Worm (Caenorhabditis elegans) whole organism, L3 larva: ENCODE results near the gene srx-98.

Experiments used
- aly-2 ChIP-seq: fragments of 150-350 bp; optimal IDR thresholded peaks from 2 replicates; lab custom pipeline; 2014; ENCODE audit warnings: missing biosample characterization, missing genetic modification characterization
- ama-1 ChIP-seq: fragments of 150-350 bp; optimal IDR thresholded peaks from 2 replicates; lab custom pipeline; 2018
- ceh-28 ChIP-seq: fragments of 150-350 bp; optimal IDR thresholded peaks from 2 replicates; lab custom pipeline; 2014; ENCODE audit warnings: missing biosample characterization, missing genetic modification reagents, missing genetic modification characterization
- daf-12 ChIP-seq: fragments of 150-350 bp; optimal IDR thresholded peaks from 2 replicates; lab custom pipeline; 2014; ENCODE audit warnings: missing biosample characterization, missing genetic modification reagents, missing genetic modification characterization
- egl-27 ChIP-seq: sonication (generic microtip); optimal IDR thresholded peaks from 4 replicates; lab custom pipeline; 2017; ENCODE audit warnings: missing biosample characterization, missing genetic modification reagents, missing genetic modification characterization
- egl-5 ChIP-seq: fragments of 150-350 bp; optimal IDR thresholded peaks from 2 replicates; lab custom pipeline; 2017; ENCODE audit warnings: missing biosample characterization, missing genetic modification reagents, missing genetic modification characterization, inconsistent platforms
- fkh-10 ChIP-seq: sonication (generic microtip); optimal IDR thresholded peaks from 2 replicates; lab custom pipeline; 2017; ENCODE audit warnings: missing biosample characterization, missing genetic modification reagents, missing genetic modification characterization
- nfya-1 ChIP-seq: sonication (generic microtip); optimal IDR thresholded peaks from 2 replicates; lab custom pipeline; 2017; ENCODE audit warnings: missing genetic modification characterization, mild to moderate bottlenecking, missing compliant biosample characterization, antibody characterized with exemption, moderate library complexity; ENCODE audit not compliant: insufficient read depth
- skn-1 ChIP-seq: fragments of 150-350 bp; optimal IDR thresholded peaks from 2 replicates; lab custom pipeline; 2014; ENCODE audit warnings: missing biosample characterization, missing genetic modification characterization
- snpc-4 ChIP-seq: fragments of 150-350 bp; optimal IDR thresholded peaks from 2 replicates; lab custom pipeline; 2014; ENCODE audit warnings: missing biosample characterization, missing genetic modification characterization
- ztf-4 ChIP-seq: fragments of 150-350 bp; optimal IDR thresholded peaks from 2 replicates; lab custom pipeline; 2014; ENCODE audit warnings: missing biosample characterization, missing genetic modification characterization

ce11 chrII:3711047-3711446, 40.2 kb upstream of the srx-98 start, which contains the start of gene fbxc-53:
- TF ChIP-seq fkh-10 (GFP tag; lab: Kevin White, UChicago): no peak
- no peak for TF ChIP-seq egl-27 (tag; lab: Kevin White, UChicago)
- TF ChIP-seq ama-1 (lab: Kevin White, UChicago): no peak
- TF ChIP-seq snpc-4 (tag; lab: Kevin White, UChicago): no peak
- no peak for TF ChIP-seq ztf-4 (tag; lab: Kevin White, UChicago)
- TF ChIP-seq ceh-28: no peak
- TF ChIP-seq daf-12 (tag; lab: Kevin White, UChicago): no peak
- TF ChIP-seq nfya-1 (tag; lab: Kevin White, UChicago): no peak
- TF ChIP-seq skn-1 (tag; lab: Kevin White, UChicago): no peak
- TF ChIP-seq egl-5 (tag; lab: Kevin White, UChicago): no peak
- TF ChIP-seq aly-2 (tag; lab: Kevin White, UChicago): no peak
